Fruit fly (Drosophila melanogaster): ENCODE data around the gene CG15734.

DNA sequence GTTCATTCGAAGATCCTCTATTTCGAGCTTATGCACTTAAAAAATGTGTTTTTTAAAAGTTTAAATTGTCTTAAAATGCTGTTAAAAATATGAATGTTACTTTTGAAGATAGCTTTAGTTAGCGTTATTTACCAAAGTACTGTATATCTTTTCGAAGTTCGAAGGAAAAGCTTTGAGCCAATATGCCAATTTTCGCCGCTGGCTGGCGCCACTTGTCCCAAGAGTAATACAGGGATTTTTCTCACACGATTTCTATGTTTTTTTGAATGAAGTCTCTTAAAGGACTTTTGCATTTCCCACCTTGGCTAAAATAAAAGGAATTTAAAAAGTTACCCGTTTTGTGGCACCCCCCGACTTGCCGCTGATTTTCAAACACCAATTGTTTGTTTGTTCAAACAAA, 17.4 kb upstream of the CG15734 start:
- no peak for TF ChIP-seq CG13775 (GFP tag; optimal IDR thresholded peaks at IDR 0.05)
- no peak for TF ChIP-seq CG17568 (GFP tag; optimal IDR thresholded peaks at IDR 0.05)

Data from whole organism, embryonic.